ENCODE assay signal across 1 fruit fly cellular context in the genomic region with DNA sequence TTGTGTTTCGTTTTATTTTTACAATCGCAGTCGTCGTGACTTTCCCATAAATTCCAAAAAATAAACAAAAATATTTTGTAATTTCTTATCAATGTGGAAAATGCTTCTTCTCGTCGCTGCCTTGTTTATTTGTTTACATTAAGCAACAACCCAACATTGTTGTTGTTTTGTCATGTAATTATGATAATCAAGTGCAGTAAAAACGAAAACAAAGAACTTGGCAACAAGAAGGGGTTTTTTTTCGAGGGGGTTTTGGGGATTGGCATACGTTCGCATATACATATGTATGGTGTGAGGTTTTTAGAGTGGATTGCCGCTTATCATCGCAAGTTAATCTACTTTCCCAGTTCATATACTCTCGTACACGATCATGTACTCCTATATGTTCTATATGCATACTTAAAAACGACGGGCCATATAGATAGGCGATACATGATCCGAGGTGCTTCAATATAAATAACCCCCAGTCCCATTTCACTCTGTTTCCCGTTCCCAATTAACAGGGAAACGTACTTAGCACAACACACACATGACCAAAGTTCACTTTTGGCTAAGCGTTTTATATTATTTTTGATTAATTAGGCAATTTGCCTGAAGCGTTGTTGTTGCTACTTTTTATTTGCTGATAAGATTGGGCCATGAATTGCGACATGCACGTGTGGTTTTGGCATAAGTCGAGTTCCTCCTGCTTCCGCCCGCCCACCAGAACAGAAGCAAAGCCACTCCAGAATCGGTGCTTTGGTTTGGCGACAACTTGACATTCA.
TF ChIP-seq lines count a peak whose summit lies in the region.

No protein-coding gene starts in this region.

TF ChIP-seq in whole organism, embryonic, 481 proteins besides CTCF, POLR2A, EP300 and RAD21 (continued from another document and continues in another):
- TF ChIP-seq D19A (tag; optimal IDR thresholded peaks at IDR 0.05; lab: Kevin White, UChicago) (peak; percentile 7), CG2120 (GFP tag; optimal IDR thresholded peaks at IDR 0.05; lab: Kevin White, UChicago) (no peak), CG12769 (tag; optimal IDR thresholded peaks at IDR 0.05; lab: Kevin White, UChicago) (peak; percentile 0), CG4820 (GFP tag; optimal IDR thresholded peaks at IDR 0.05; lab: Kevin White, UChicago) (no peak), CG6689 (GFP tag; IDR thresholded peaks at IDR 0.05; lab: Robert Waterston, UW) (no peak), CG7271 (tag; optimal IDR thresholded peaks at IDR 0.05; lab: Kevin White, UChicago) (no peak), bcd (GFP tag; optimal IDR thresholded peaks at IDR 0.05; lab: Kevin White, UChicago) (no peak), CG8478 (optimal IDR thresholded peaks at IDR 0.05; lab: Kevin White, UChicago) (no peak), CG15269 (tag; optimal IDR thresholded peaks at IDR 0.05; lab: Kevin White, UChicago) (no peak), ATbp (GFP tag; optimal IDR thresholded peaks at IDR 0.05; lab: Kevin White, UChicago) (peak; percentile 72), CG6254 (GFP tag; optimal IDR thresholded peaks at IDR 0.05; lab: Kevin White, UChicago) (peak; percentile 8), ac (GFP tag; optimal IDR thresholded peaks at IDR 0.05; lab: Kevin White, UChicago) (no peak), CG4854 (GFP tag; optimal IDR thresholded peaks at IDR 0.05; lab: Kevin White, UChicago) (no peak), Dek (tag; optimal IDR thresholded peaks at IDR 0.05; lab: Kevin White, UChicago) (no peak), lab (GFP tag; optimal IDR thresholded peaks at IDR 0.05; lab: Kevin White, UChicago) (peak; percentile 28), cato (GFP tag; optimal IDR thresholded peaks at IDR 0.05; lab: Kevin White, UChicago; ENCODE audit: borderline replicate concordance) (no peak), wdn (GFP tag; IDR thresholded peaks at IDR 0.05; lab: Robert Waterston, UW) (no peak), PHDP (tag; optimal IDR thresholded peaks at IDR 0.05; lab: Kevin White, UChicago) (peak; percentile 32), oc (tag; optimal IDR thresholded peaks at IDR 0.05; lab: Kevin White, UChicago) (peak; percentile 19), CG6683 (GFP tag; optimal IDR thresholded peaks at IDR 0.05; lab: Kevin White, UChicago) (no peak), Elba2 (GFP tag; optimal IDR thresholded peaks at IDR 0.05; lab: Kevin White, UChicago) (no peak), Hey (tag; optimal IDR thresholded peaks at IDR 0.05; lab: Kevin White, UChicago) (peak; percentile 58), CG6791 (GFP tag; IDR thresholded peaks at IDR 0.05; lab: Robert Waterston, UW; ENCODE audit: partially characterized antibody) (no peak), Med (GFP tag; lab: Kevin White, UChicago) (peak; percentile 72), GATAe (GFP tag; conservative IDR thresholded peaks at IDR 0.05; lab: Robert Waterston, UW) (no peak), Abd-B (GFP tag; optimal IDR thresholded peaks at IDR 0.05; lab: Kevin White, UChicago) (no peak), CG3281 (GFP tag; optimal IDR thresholded peaks at IDR 0.05; lab: Kevin White, UChicago) (no peak), CG10147 (GFP tag; optimal IDR thresholded peaks at IDR 0.05; lab: Kevin White, UChicago) (peak; percentile 8), ash1 (GFP tag; optimal IDR thresholded peaks at IDR 0.05; lab: Kevin White, UChicago) (no peak), eyg (GFP tag; optimal IDR thresholded peaks at IDR 0.05; lab: Kevin White, UChicago) (no peak), repo (GFP tag; optimal IDR thresholded peaks at IDR 0.05; lab: Kevin White, UChicago) (no peak), CG11504 (tag; optimal IDR thresholded peaks at IDR 0.05; lab: Kevin White, UChicago) (peak; percentile 26), CG14965 (GFP tag; optimal IDR thresholded peaks at IDR 0.05; lab: Kevin White, UChicago; ENCODE audit: borderline replicate concordance) (no peak), eve (GFP tag; optimal IDR thresholded peaks at IDR 0.05; lab: Kevin White, UChicago) (peak in 1 of 2 experiments; percentile 72), CG16815 (GFP tag; optimal IDR thresholded peaks at IDR 0.05; lab: Kevin White, UChicago) (no peak), CG13296 (GFP tag; optimal IDR thresholded peaks at IDR 0.05; lab: Kevin White, UChicago) (peak; percentile 25), CG17328 (GFP tag; IDR thresholded peaks at IDR 0.05; lab: Robert Waterston, UW) (no peak), Lpt (GFP tag; optimal IDR thresholded peaks at IDR 0.05; lab: Kevin White, UChicago) (no peak), dmrt99B (tag; optimal IDR thresholded peaks at IDR 0.05; lab: Kevin White, UChicago) (peak; percentile 5), Hr78 (GFP tag; optimal IDR thresholded peaks at IDR 0.05; lab: Kevin White, UChicago) (no peak), CG31441 (GFP tag; IDR thresholded peaks at IDR 0.05; lab: Robert Waterston, UW) (no peak), nmo (GFP tag; optimal IDR thresholded peaks at IDR 0.05; lab: Kevin White, UChicago) (no peak), ci (GFP tag; IDR thresholded peaks at IDR 0.05; lab: Robert Waterston, UW) (no peak), CG10431 (GFP tag; optimal IDR thresholded peaks at IDR 0.05; lab: Kevin White, UChicago) (no peak), fd102C (GFP tag; optimal IDR thresholded peaks at IDR 0.05; lab: Kevin White, UChicago) (no peak), CG5953 (GFP tag; IDR thresholded peaks at IDR 0.05; lab: Robert Waterston, UW) (no peak), CG8359 (GFP tag; optimal IDR thresholded peaks at IDR 0.05; lab: Kevin White, UChicago; ENCODE audit: borderline replicate concordance) (no peak), dati (GFP tag; IDR thresholded peaks at IDR 0.05; lab: Robert Waterston, UW) (no peak), hth (optimal IDR thresholded peaks at IDR 0.05; lab: Kevin White, UChicago) (no peak), sqz (GFP tag; optimal IDR thresholded peaks at IDR 0.05; lab: Kevin White, UChicago) (peak; percentile 12), Xbp1 (GFP tag; optimal IDR thresholded peaks at IDR 0.05; lab: Kevin White, UChicago) (no peak), nerfin-1 (tag; optimal IDR thresholded peaks at IDR 0.05; lab: Kevin White, UChicago) (no peak), sd (tag; optimal IDR thresholded peaks at IDR 0.05; lab: Kevin White, UChicago) (peak; percentile 32), Fer3 (tag; optimal IDR thresholded peaks at IDR 0.05; lab: Kevin White, UChicago) (no peak), scrt (GFP tag; optimal IDR thresholded peaks at IDR 0.05; lab: Kevin White, UChicago) (no peak), Atf6 (GFP tag; IDR thresholded peaks at IDR 0.05; lab: Robert Waterston, UW) (no peak), CG12071 (GFP tag; optimal IDR thresholded peaks at IDR 0.05; lab: Kevin White, UChicago) (peak; percentile 38), CG10959 (GFP tag; IDR thresholded peaks at IDR 0.05; lab: Robert Waterston, UW) (no peak), pfk (GFP tag; optimal IDR thresholded peaks at IDR 0.05; lab: Kevin White, UChicago) (no peak), Neu2 (GFP tag; optimal IDR thresholded peaks at IDR 0.05; lab: Kevin White, UChicago; ENCODE audit: borderline replicate concordance) (no peak), Lhr (GFP tag; optimal IDR thresholded peaks at IDR 0.05; lab: Kevin White, UChicago) (no peak), da (GFP tag; optimal IDR thresholded peaks at IDR 0.05; lab: Kevin White, UChicago) (no peak), gem (tag; optimal IDR thresholded peaks at IDR 0.05; lab: Kevin White, UChicago) (peak; percentile 27), zen2 (GFP tag; IDR thresholded peaks at IDR 0.05; lab: Robert Waterston, UW; ENCODE audit: partially characterized antibody) (no peak), CG17186 (GFP tag; optimal IDR thresholded peaks at IDR 0.05; lab: Kevin White, UChicago) (no peak), CG18599 (GFP tag; optimal IDR thresholded peaks at IDR 0.05; lab: Kevin White, UChicago) (no peak), mirr (GFP tag; optimal IDR thresholded peaks at IDR 0.05; lab: Kevin White, UChicago) (peak; percentile 24), CG10267 (tag; optimal IDR thresholded peaks at IDR 0.05; lab: Kevin White, UChicago) (no peak), E2f1 (GFP tag; IDR thresholded peaks at IDR 0.05; lab: Robert Waterston, UW) (no peak), exex (tag; optimal IDR thresholded peaks at IDR 0.05; lab: Kevin White, UChicago) (peak; percentile 94), kay (GFP tag; optimal IDR thresholded peaks at IDR 0.05; lab: Kevin White, UChicago) (no peak), crol (GFP tag; IDR thresholded peaks at IDR 0.05; lab: Robert Waterston, UW) (no peak), CG9609 (GFP tag; optimal IDR thresholded peaks at IDR 0.05; lab: Kevin White, UChicago) (no peak), Doc3 (GFP tag; IDR thresholded peaks at IDR 0.05; lab: Robert Waterston, UW; ENCODE audit: partially characterized antibody) (no peak), Pdp1 (GFP tag; optimal IDR thresholded peaks at IDR 0.05; lab: Kevin White, UChicago) (peak in 1 of 2 experiments; percentile 64), toy (GFP tag; IDR thresholded peaks at IDR 0.05; lab: Robert Waterston, UW) (no peak), CG12219 (GFP tag; optimal IDR thresholded peaks at IDR 0.05; lab: Kevin White, UChicago) (peak; percentile 24), CG9817 (tag; optimal IDR thresholded peaks at IDR 0.05; lab: Kevin White, UChicago) (no peak), CG7839 (tag; optimal IDR thresholded peaks at IDR 0.05; lab: Kevin White, UChicago) (no peak), CG12744 (GFP tag; optimal IDR thresholded peaks at IDR 0.05; lab: Kevin White, UChicago) (no peak), CG14014 (GFP tag; IDR thresholded peaks at IDR 0.05; lab: Robert Waterston, UW) (no peak), CG7928 (GFP tag; optimal IDR thresholded peaks at IDR 0.05; lab: Kevin White, UChicago) (no peak), CG17568 (GFP tag; optimal IDR thresholded peaks at IDR 0.05; lab: Kevin White, UChicago) (peak; percentile 44), CG6813 (GFP tag; optimal IDR thresholded peaks at IDR 0.05; lab: Kevin White, UChicago) (peak; percentile 4), pum (GFP tag; optimal IDR thresholded peaks at IDR 0.05; lab: Kevin White, UChicago) (no peak), chn (GFP tag; optimal IDR thresholded peaks at IDR 0.05; lab: Kevin White, UChicago) (no peak), h (optimal IDR thresholded peaks at IDR 0.05; lab: Kevin White, UChicago) (no peak), CG15601 (tag; optimal IDR thresholded peaks at IDR 0.05; lab: Kevin White, UChicago) (peak; percentile 33), Sox100B (GFP tag; optimal IDR thresholded peaks at IDR 0.05; lab: Kevin White, UChicago) (peak; percentile 11), CG2678 (tag; optimal IDR thresholded peaks at IDR 0.05; lab: Kevin White, UChicago) (peak; percentile 49), al (GFP tag; IDR thresholded peaks at IDR 0.05; lab: Robert Waterston, UW) (no peak), Nf-YB (GFP tag; optimal IDR thresholded peaks at IDR 0.05; lab: Kevin White, UChicago) (no peak), CG31388 (GFP tag; optimal IDR thresholded peaks at IDR 0.05; lab: Kevin White, UChicago) (no peak), slou (GFP tag; optimal IDR thresholded peaks at IDR 0.05; lab: Kevin White, UChicago) (no peak), tll (GFP tag; optimal IDR thresholded peaks at IDR 0.05; lab: Kevin White, UChicago) (no peak), Dref (GFP tag; IDR thresholded peaks at IDR 0.05; lab: Robert Waterston, UW) (no peak), CG8089 (GFP tag; optimal IDR thresholded peaks at IDR 0.05; lab: Kevin White, UChicago) (no peak), CG12236 (GFP tag; optimal IDR thresholded peaks at IDR 0.05; lab: Kevin White, UChicago) (no peak), CG17829 (tag; optimal IDR thresholded peaks at IDR 0.05; lab: Kevin White, UChicago) (no peak), gcm2 (GFP tag; optimal IDR thresholded peaks at IDR 0.05; lab: Kevin White, UChicago) (no peak), chm (GFP tag; IDR thresholded peaks at IDR 0.05; lab: Robert Waterston, UW) (no peak), pros (GFP tag; optimal IDR thresholded peaks at IDR 0.05; lab: Kevin White, UChicago) (no peak), Spps (tag; optimal IDR thresholded peaks at IDR 0.05; lab: Kevin White, UChicago) (no peak), CG4707 (GFP tag; optimal IDR thresholded peaks at IDR 0.05; lab: Kevin White, UChicago) (peak; percentile 27), dan (GFP tag; IDR thresholded peaks at IDR 0.05; lab: Robert Waterston, UW) (no peak), CG18764 (GFP tag; optimal IDR thresholded peaks at IDR 0.05; lab: Kevin White, UChicago) (no peak), chif (GFP tag; optimal IDR thresholded peaks at IDR 0.05; lab: Kevin White, UChicago) (no peak), Rfx (GFP tag; IDR thresholded peaks at IDR 0.05; lab: Robert Waterston, UW) (no peak), nau (GFP tag; optimal IDR thresholded peaks at IDR 0.05; lab: Kevin White, UChicago) (peak; percentile 9), lola (GFP tag; optimal IDR thresholded peaks at IDR 0.05; lab: Kevin White, UChicago) (no peak), CG31365 (tag; optimal IDR thresholded peaks at IDR 0.05; lab: Kevin White, UChicago) (peak; percentile 20), CG1832 (GFP tag; optimal IDR thresholded peaks at IDR 0.05; lab: Kevin White, UChicago) (no peak), nerfin-2 (GFP tag; IDR thresholded peaks at IDR 0.05; lab: Robert Waterston, UW; ENCODE audit: partially characterized antibody) (no peak), CG8944 (GFP tag; optimal IDR thresholded peaks at IDR 0.05; lab: Kevin White, UChicago) (no peak), CG14050 (GFP tag; IDR thresholded peaks at IDR 0.05; lab: Robert Waterston, UW) (no peak), schlank (tag; optimal IDR thresholded peaks at IDR 0.05; lab: Kevin White, UChicago) (no peak), CG13287 (GFP tag; IDR thresholded peaks at IDR 0.05; lab: Robert Waterston, UW; ENCODE audit: partially characterized antibody) (no peak), z (GFP tag; IDR thresholded peaks at IDR 0.05; lab: Robert Waterston, UW) (no peak), CG11456 (GFP tag; IDR thresholded peaks at IDR 0.05; lab: Robert Waterston, UW) (no peak), CG10366 (GFP tag; IDR thresholded peaks at IDR 0.05; lab: Robert Waterston, UW) (no peak), CG18262 (tag; optimal IDR thresholded peaks at IDR 0.05; lab: Kevin White, UChicago) (no peak), H15 (GFP tag; IDR thresholded peaks at IDR 0.05; lab: Robert Waterston, UW) (no peak), CG7963 (GFP tag; IDR thresholded peaks at IDR 0.05; lab: Robert Waterston, UW; ENCODE audit: partially characterized antibody) (no peak), CG4360 (GFP tag; IDR thresholded peaks at IDR 0.05; lab: Robert Waterston, UW) (peak; percentile 42), HLH4C (GFP tag; IDR thresholded peaks at IDR 0.05; lab: Robert Waterston, UW; ENCODE audit: partially characterized antibody) (no peak), Dip2 (GFP tag; IDR thresholded peaks at IDR 0.05; lab: Robert Waterston, UW) (no peak), CG16779 (GFP tag; IDR thresholded peaks at IDR 0.05; lab: Robert Waterston, UW) (no peak), grn (GFP tag; optimal IDR thresholded peaks at IDR 0.05; lab: Kevin White, UChicago) (no peak)
